Fruit fly (Drosophila melanogaster): ENCODE data around the gene Polr2J.
A peak's percentile ranks its signal among the peaks of the same experiment; 100 is the strongest.

The Polr2J gene

dm6 chr2L:17378767-17379301 is 31.4 kb downstream of the Polr2J start (continued):
- TF ChIP-seq Dp (GFP tag; optimal IDR thresholded peaks at IDR 0.05) (peak; percentile 3), CG10959 (GFP tag; IDR thresholded peaks at IDR 0.05) (peak; percentile 93), CG16815 (GFP tag; optimal IDR thresholded peaks at IDR 0.05) (peak; percentile 91), danr (GFP tag; IDR thresholded peaks at IDR 0.05) (peak; percentile 88), ro (GFP tag; IDR thresholded peaks at IDR 0.05) (peak; percentile 60), CkIIα-i1 (GFP tag; IDR thresholded peaks at IDR 0.05) (peak; percentile 50; the same call in 1 of the 2 replicates), CG10366 (GFP tag; IDR thresholded peaks at IDR 0.05) (peak; percentile 92), HLH4C (GFP tag; IDR thresholded peaks at IDR 0.05; ENCODE audit: partially characterized antibody) (no peak), Dll (GFP tag; IDR thresholded peaks at IDR 0.05; ENCODE audit: partially characterized antibody) (no peak), cas (GFP tag; IDR thresholded peaks at IDR 0.05) (peak; percentile 76), org-1 (GFP tag; optimal IDR thresholded peaks at IDR 0.05) (peak; percentile 91), Atf6 (GFP tag; IDR thresholded peaks at IDR 0.05) (peak; percentile 95), ems (GFP tag; optimal IDR thresholded peaks at IDR 0.05) (peak; percentile 96), CG2120 (GFP tag; optimal IDR thresholded peaks at IDR 0.05) (peak; percentile 97), CG5245 (GFP tag; optimal IDR thresholded peaks at IDR 0.05) (peak; percentile 96), CG7745 (tag; optimal IDR thresholded peaks at IDR 0.05) (peak; percentile 88), CG8765 (GFP tag; IDR thresholded peaks at IDR 0.05) (peak; percentile 87; the same call in 1 of the 2 replicates), CG17328 (GFP tag; IDR thresholded peaks at IDR 0.05) (peak; percentile 94), vnd (GFP tag; IDR thresholded peaks at IDR 0.05; ENCODE audit: partially characterized antibody) (no peak), ab (GFP tag; optimal IDR thresholded peaks at IDR 0.05) (peak; percentile 85), CG13123 (GFP tag; optimal IDR thresholded peaks at IDR 0.05) (peak; percentile 96), klu (GFP tag; IDR thresholded peaks at IDR 0.05) (peak; percentile 85), CG9215 (GFP tag; IDR thresholded peaks at IDR 0.05) (peak; percentile 84), Kr (GFP tag; optimal IDR thresholded peaks at IDR 0.05) (peak; percentile 40), CG2116 (GFP tag; optimal IDR thresholded peaks at IDR 0.05) (peak; percentile 88), CG8388 (GFP tag; optimal IDR thresholded peaks at IDR 0.05) (peak; percentile 92), Vsx1 (GFP tag; optimal IDR thresholded peaks at IDR 0.05) (peak; percentile 85), CG8290 (GFP tag; optimal IDR thresholded peaks at IDR 0.05) (peak; percentile 99), CG8290 (tag; optimal IDR thresholded peaks at IDR 0.05) (peak; percentile 90 to 97), stc (GFP tag; IDR thresholded peaks at IDR 0.05) (peak; percentile 89), dysf (GFP tag; IDR thresholded peaks at IDR 0.05) (peak; percentile 94), Mes4 (GFP tag; optimal IDR thresholded peaks at IDR 0.05) (peak; percentile 83), Dip3 (GFP tag; optimal IDR thresholded peaks at IDR 0.05) (peak; percentile 83), zen2 (GFP tag; IDR thresholded peaks at IDR 0.05; ENCODE audit: partially characterized antibody) (no peak), CG8478 (optimal IDR thresholded peaks at IDR 0.05) (no peak), fd102C (GFP tag; optimal IDR thresholded peaks at IDR 0.05) (peak; percentile 97), CG13287 (GFP tag; IDR thresholded peaks at IDR 0.05; ENCODE audit: partially characterized antibody) (no peak), lov (optimal IDR thresholded peaks at IDR 0.05) (no peak), lov (GFP tag; IDR thresholded peaks at IDR 0.05) (peak; percentile 96), trh (GFP tag; optimal IDR thresholded peaks at IDR 0.05) (peak; percentile 99), az2 (GFP tag; optimal IDR thresholded peaks at IDR 0.05) (peak; percentile 94), inv (GFP tag; IDR thresholded peaks at IDR 0.05; ENCODE audit: partially characterized antibody) (no peak), sug (tag; optimal IDR thresholded peaks at IDR 0.05) (peak; percentile 88), CG8359 (GFP tag; optimal IDR thresholded peaks at IDR 0.05; ENCODE audit: borderline replicate concordance) (peak; percentile 95), C15 (GFP tag; IDR thresholded peaks at IDR 0.05) (peak; percentile 69; the same call in 1 of the 3 replicates), sima (GFP tag; optimal IDR thresholded peaks at IDR 0.05) (peak; percentile 96), mam (GFP tag; optimal IDR thresholded peaks at IDR 0.05) (peak; percentile 91), CG12236 (GFP tag; optimal IDR thresholded peaks at IDR 0.05) (peak; percentile 91), NC2β (GFP tag; optimal IDR thresholded peaks at IDR 0.05) (peak; percentile 87), E2f2 (GFP tag; IDR thresholded peaks at IDR 0.05) (peak; percentile 78), B-H2 (GFP tag; optimal IDR thresholded peaks at IDR 0.05) (peak; percentile 92), CG15514 (GFP tag; optimal IDR thresholded peaks at IDR 0.05) (peak; percentile 93)
